Worm (Caenorhabditis elegans) whole organism, L3 larva: Measurements from ENCODE around the gene pdha-1.
A peak's percentile ranks its signal among the peaks of the same experiment; 100 is the strongest.

ENCODE experiments used
- R02D3.7 ChIP-seq: fragments of 150-350 bp; optimal IDR thresholded peaks from 2 replicates; lab custom pipeline; 2014; ENCODE audit warnings: missing biosample characterization, missing genetic modification characterization
- ZK546.5 ChIP-seq: sonication (generic microtip); optimal IDR thresholded peaks from 2 replicates; lab custom pipeline; 2017; ENCODE audit warnings: missing biosample characterization, missing genetic modification characterization
- aly-2 ChIP-seq: fragments of 150-350 bp; optimal IDR thresholded peaks from 2 replicates; lab custom pipeline; 2014; ENCODE audit warnings: missing biosample characterization, missing genetic modification characterization
- ama-1 ChIP-seq: fragments of 150-350 bp; optimal IDR thresholded peaks from 2 replicates; lab custom pipeline; 2018
- ceh-16 ChIP-seq: sonication (generic microtip); optimal IDR thresholded peaks from 2 replicates; lab custom pipeline; 2017; ENCODE audit warnings: missing biosample characterization, missing genetic modification characterization
- ceh-28 ChIP-seq: fragments of 150-350 bp; optimal IDR thresholded peaks from 2 replicates; lab custom pipeline; 2014; ENCODE audit warnings: missing biosample characterization, missing genetic modification reagents, missing genetic modification characterization
- ceh-82 ChIP-seq: fragments of 150-350 bp; optimal IDR thresholded peaks from 2 replicates; lab custom pipeline; 2014; ENCODE audit warnings: missing biosample characterization, missing genetic modification characterization
- ceh-9 ChIP-seq: sonication (generic microtip); optimal IDR thresholded peaks from 2 replicates; lab custom pipeline; 2018; ENCODE audit warnings: missing biosample characterization, missing genetic modification characterization
- egl-5 ChIP-seq: fragments of 150-350 bp; optimal IDR thresholded peaks from 2 replicates; lab custom pipeline; 2017; ENCODE audit warnings: missing biosample characterization, missing genetic modification reagents, missing genetic modification characterization, inconsistent platforms
- elt-1 ChIP-seq: fragments of 150-350 bp; optimal IDR thresholded peaks from 2 replicates; lab custom pipeline; 2014; ENCODE audit warnings: missing biosample characterization, missing genetic modification characterization
- elt-2 ChIP-seq: sonication (generic microtip); optimal IDR thresholded peaks from 2 replicates; lab custom pipeline; 2016; ENCODE audit warnings: missing genetic modification reagents, mild to moderate bottlenecking, missing genetic modification characterization, missing compliant biosample characterization
- elt-3 ChIP-seq, 3 experiments: fragments of 150-350 bp in 1 of 3; sonication (generic microtip) in 2 of 3; optimal IDR thresholded peaks; 2 replicates in 2 of 3; 4 replicates in 1 of 3; lab custom pipeline; 2014 to 2017; ENCODE audit warnings: missing biosample characterization in 3 of 3, missing genetic modification characterization in 3 of 3
- eor-1 ChIP-seq, 2 experiments: fragments of 150-350 bp; optimal IDR thresholded peaks; 2 replicates each; lab custom pipeline; 2014 to 2018; ENCODE audit warnings: missing biosample characterization in 2 of 2, missing genetic modification characterization in 2 of 2
- fkh-10 ChIP-seq: sonication (generic microtip); optimal IDR thresholded peaks from 2 replicates; lab custom pipeline; 2017; ENCODE audit warnings: missing biosample characterization, missing genetic modification reagents, missing genetic modification characterization
- fkh-2 ChIP-seq: fragments of 150-350 bp; optimal IDR thresholded peaks from 2 replicates; lab custom pipeline; 2014; ENCODE audit warnings: missing biosample characterization, missing genetic modification reagents, missing genetic modification characterization
- fos-1 ChIP-seq: fragments of 150-350 bp; optimal IDR thresholded peaks from 2 replicates; lab custom pipeline; 2014; ENCODE audit warnings: missing biosample characterization, missing genetic modification characterization
- hmg-11 ChIP-seq: sonication (generic microtip); optimal IDR thresholded peaks from 2 replicates; lab custom pipeline; 2016; ENCODE audit warnings: missing genetic modification characterization, missing compliant biosample characterization
- jun-1 ChIP-seq: fragments of 150-350 bp; optimal IDR thresholded peaks from 2 replicates; lab custom pipeline; 2014; ENCODE audit warnings: missing biosample characterization, missing genetic modification reagents, missing genetic modification characterization
- lin-15B ChIP-seq: fragments of 150-350 bp; optimal IDR thresholded peaks from 2 replicates; lab custom pipeline; 2014; ENCODE audit warnings: missing biosample characterization, missing genetic modification characterization
- lin-39 ChIP-seq: fragments of 150-350 bp; optimal IDR thresholded peaks from 2 replicates; lab custom pipeline; 2018; ENCODE audit warnings: missing biosample characterization, missing genetic modification reagents, missing genetic modification characterization
- lsy-12 ChIP-seq: sonication (generic microtip); optimal IDR thresholded peaks from 2 replicates; lab custom pipeline; 2016; ENCODE audit warnings: mild to moderate bottlenecking, missing genetic modification characterization, missing compliant biosample characterization
- mdl-1 ChIP-seq: fragments of 150-350 bp; optimal IDR thresholded peaks from 2 replicates; lab custom pipeline; 2014; ENCODE audit warnings: missing biosample characterization, missing genetic modification characterization
- mml-1 ChIP-seq: fragments of 150-350 bp; sonication (generic microtip); optimal IDR thresholded peaks from 3 replicates; lab custom pipeline; 2014; ENCODE audit warnings: missing biosample characterization, missing genetic modification characterization
- nfya-1 ChIP-seq: sonication (generic microtip); optimal IDR thresholded peaks from 2 replicates; lab custom pipeline; 2017; ENCODE audit warnings: missing genetic modification characterization, mild to moderate bottlenecking, missing compliant biosample characterization, antibody characterized with exemption, moderate library complexity; ENCODE audit not compliant: insufficient read depth
- nhr-11 ChIP-seq: fragments of 150-350 bp; optimal IDR thresholded peaks from 2 replicates; lab custom pipeline; 2014; ENCODE audit warnings: missing biosample characterization, missing genetic modification characterization
- nhr-12 ChIP-seq: fragments of 150-350 bp; optimal IDR thresholded peaks from 2 replicates; lab custom pipeline; 2014; ENCODE audit warnings: missing biosample characterization, missing genetic modification characterization
- nhr-23 ChIP-seq: fragments of 150-350 bp; optimal IDR thresholded peaks from 2 replicates; lab custom pipeline; 2014; ENCODE audit warnings: missing biosample characterization, missing genetic modification reagents, missing genetic modification characterization
- nhr-237 ChIP-seq: fragments of 150-350 bp; optimal IDR thresholded peaks from 2 replicates; lab custom pipeline; 2014; ENCODE audit warnings: missing biosample characterization, missing genetic modification characterization
- nhr-25 ChIP-seq: sonication (generic microtip); optimal IDR thresholded peaks from 2 replicates; lab custom pipeline; 2017; ENCODE audit warnings: missing biosample characterization, missing genetic modification characterization
- nhr-28 ChIP-seq: fragments of 150-350 bp; optimal IDR thresholded peaks from 2 replicates; lab custom pipeline; 2014; ENCODE audit warnings: missing biosample characterization, missing genetic modification characterization
- nhr-43 ChIP-seq: sonication (generic microtip); optimal IDR thresholded peaks from 2 replicates; lab custom pipeline; 2016; ENCODE audit warnings: mild to moderate bottlenecking, missing genetic modification characterization, missing compliant biosample characterization; ENCODE audit not compliant: poor library complexity, severe bottlenecking
- nhr-67 ChIP-seq: fragments of 150-350 bp; optimal IDR thresholded peaks from 2 replicates; lab custom pipeline; 2014; ENCODE audit warnings: missing biosample characterization, missing genetic modification characterization
- nhr-76 ChIP-seq: fragments of 150-350 bp; sonication (generic microtip); optimal IDR thresholded peaks from 5 replicates; lab custom pipeline; 2014; ENCODE audit warnings: missing biosample characterization, missing genetic modification characterization
- nhr-77 ChIP-seq: fragments of 150-350 bp; optimal IDR thresholded peaks from 2 replicates; lab custom pipeline; 2014; ENCODE audit warnings: missing biosample characterization, missing genetic modification characterization
- pha-4 ChIP-seq: fragments of 150-350 bp; optimal IDR thresholded peaks from 2 replicates; lab custom pipeline; 2014; ENCODE audit warnings: missing biosample characterization, missing genetic modification reagents, missing genetic modification characterization
- pqm-1 ChIP-seq: fragments of 150-350 bp; optimal IDR thresholded peaks from 2 replicates; lab custom pipeline; 2017; ENCODE audit warnings: missing biosample characterization, missing genetic modification characterization, inconsistent platforms
- sea-2 ChIP-seq: fragments of 150-350 bp; sonication (generic microtip); optimal IDR thresholded peaks from 4 replicates; lab custom pipeline; 2014; ENCODE audit warnings: missing biosample characterization, missing genetic modification reagents, missing genetic modification characterization
- skn-1 ChIP-seq: fragments of 150-350 bp; optimal IDR thresholded peaks from 2 replicates; lab custom pipeline; 2014; ENCODE audit warnings: missing biosample characterization, missing genetic modification characterization
- snpc-4 ChIP-seq: fragments of 150-350 bp; optimal IDR thresholded peaks from 2 replicates; lab custom pipeline; 2014; ENCODE audit warnings: missing biosample characterization, missing genetic modification characterization
- tbx-2 ChIP-seq: sonication (generic microtip); optimal IDR thresholded peaks from 2 replicates; lab custom pipeline; 2016; ENCODE audit warnings: mild to moderate bottlenecking, missing genetic modification characterization, missing compliant biosample characterization
- unc-39 ChIP-seq: sonication (generic microtip); optimal IDR thresholded peaks from 4 replicates; lab custom pipeline; 2017; ENCODE audit warnings: missing biosample characterization, missing genetic modification characterization
- zag-1 ChIP-seq: fragments of 150-350 bp; optimal IDR thresholded peaks from 2 replicates; lab custom pipeline; 2014; ENCODE audit warnings: missing biosample characterization, missing genetic modification characterization
- ztf-11 ChIP-seq: fragments of 150-350 bp; optimal IDR thresholded peaks from 2 replicates; lab custom pipeline; 2014; ENCODE audit warnings: missing biosample characterization, missing genetic modification characterization
- ztf-4 ChIP-seq: fragments of 150-350 bp; optimal IDR thresholded peaks from 2 replicates; lab custom pipeline; 2014; ENCODE audit warnings: missing biosample characterization, missing genetic modification characterization

pdha-1 gene

ce11 chrII:8057911-8058310, 8.2 kb upstream of the pdha-1 start:
- TF ChIP-seq tbx-2 (tag; lab: Kevin White, UChicago), result no peak
- TF ChIP-seq elt-1 (tag; lab: Kevin White, UChicago), result no peak
- no peak for TF ChIP-seq skn-1
- no peak for TF ChIP-seq nhr-43
- no peak for TF ChIP-seq elt-3 (tag; optimal IDR thresholded peaks at IDR 0.05; lab: Kevin White, UChicago)
- no peak for TF ChIP-seq elt-2

DNA sequence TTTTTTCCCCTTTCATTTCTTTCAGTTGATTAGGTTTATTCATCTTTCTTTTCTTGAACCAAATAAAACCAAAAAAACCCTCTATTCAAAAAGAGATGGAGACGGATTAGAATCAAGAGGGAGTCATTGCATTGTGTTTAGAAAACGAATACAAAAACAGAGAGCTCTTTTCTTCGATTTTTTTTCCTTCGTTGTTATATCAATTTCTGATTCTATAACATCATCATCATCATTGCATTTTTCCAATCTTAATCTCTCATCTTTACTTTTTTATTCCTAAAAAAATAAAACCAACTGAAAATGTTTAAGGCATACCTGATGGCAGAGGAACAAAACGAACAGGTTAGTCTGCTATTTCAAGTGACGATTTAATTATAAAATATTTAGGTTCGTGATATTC, 7.3 kb upstream of the pdha-1 start, which contains the start of gene T05H10.8:
Gene T05H10.8 (plus strand): TSS at position 301 of the 400 bp plus-strand sequence.
- TF ChIP-seq ZK546.5 (no peak), nhr-28 (tag; lab: Kevin White, UChicago) (no peak), mdl-1 (no peak), nhr-23 (tag; lab: Kevin White, UChicago) (no peak), lin-39 (tag; lab: Kevin White, UChicago) (no peak), zag-1 (tag; lab: Kevin White, UChicago) (no peak), nhr-11 (no peak), elt-1 (tag; lab: Kevin White, UChicago) (no peak), ceh-82 (tag; lab: Kevin White, UChicago) (no peak), aly-2 (tag; lab: Kevin White, UChicago) (no peak), nhr-76 (tag; lab: Kevin White, UChicago) (no peak), nhr-12 (tag; lab: Kevin White, UChicago) (no peak), nhr-237 (no peak), jun-1 (tag; lab: Kevin White, UChicago) (no peak), nfya-1 (tag; lab: Kevin White, UChicago) (no peak), ama-1 (lab: Kevin White, UChicago) (no peak), fkh-2 (tag; lab: Kevin White, UChicago) (no peak), sea-2 (no peak)

DNA sequence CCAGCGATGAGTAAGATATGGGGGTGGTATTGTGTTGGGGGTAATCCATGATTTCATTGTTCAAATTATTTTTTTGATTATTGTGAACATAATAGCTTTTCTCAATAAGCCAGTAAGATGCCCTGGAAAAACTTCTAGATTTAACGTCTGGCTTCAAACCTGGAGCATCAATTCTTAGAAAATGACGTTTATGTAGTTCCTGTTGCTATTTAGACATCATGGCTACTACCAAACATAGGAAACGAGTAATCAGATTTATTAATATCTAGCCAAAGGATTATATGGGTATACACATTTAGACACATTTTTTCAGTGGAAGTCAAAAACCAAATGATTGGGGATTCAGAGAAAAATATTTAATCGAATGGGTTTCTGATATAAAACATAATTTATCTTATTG, 6.6 kb upstream of the pdha-1 start:
- TF ChIP-seq nfya-1 (tag; lab: Kevin White, UChicago) (no peak), pqm-1 (no peak), nhr-11 (peak; percentile 81)

DNA sequence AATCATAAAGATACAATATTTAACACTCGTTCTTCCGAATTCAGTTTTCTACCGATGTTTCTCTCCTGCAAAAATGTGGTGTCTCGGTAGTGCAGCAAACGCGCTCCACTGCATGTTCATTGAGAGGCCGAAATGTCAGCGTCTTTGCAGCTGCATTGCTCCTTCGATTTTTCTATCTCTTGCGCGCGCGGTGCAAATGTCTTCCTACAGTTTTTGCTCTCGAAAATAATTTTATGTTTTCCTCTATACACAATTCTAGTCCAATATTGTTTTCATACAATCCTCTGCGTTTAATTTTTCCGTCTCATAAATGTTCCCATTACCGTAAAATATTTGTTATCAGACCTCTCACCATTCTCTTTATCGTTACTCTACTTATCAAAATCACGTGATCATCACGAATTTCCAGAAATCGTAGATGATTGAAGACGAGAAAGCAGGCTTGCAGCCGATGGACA, 3.7 kb upstream of the pdha-1 start, which contains the start of gene ufd-2:
Gene ufd-2 (plus strand): TSS at position 408 of the 458 bp plus-strand sequence.
- TF ChIP-seq elt-3 (tag; optimal IDR thresholded peaks at IDR 0.05; lab: Kevin White, UChicago) (no peak), ZK546.5 (no peak), sea-2 (no peak), elt-1 (tag; lab: Kevin White, UChicago) (no peak), nhr-23 (tag; lab: Kevin White, UChicago) (no peak), fkh-2 (tag; lab: Kevin White, UChicago) (no peak), zag-1 (tag; lab: Kevin White, UChicago) (no peak), hmg-11 (tag; lab: Kevin White, UChicago) (peak; percentile 22), unc-39 (tag; lab: Kevin White, UChicago) (no peak), pha-4 (tag; lab: Kevin White, UChicago) (peak; percentile 82), nhr-76 (tag; lab: Kevin White, UChicago) (no peak), nhr-11 (no peak), nhr-237 (no peak), nhr-28 (tag; lab: Kevin White, UChicago) (no peak), lin-15B (peak; percentile 96), ceh-28 (tag; lab: Kevin White, UChicago) (no peak), tbx-2 (tag; lab: Kevin White, UChicago) (no peak), ceh-82 (tag; lab: Kevin White, UChicago) (no peak), ama-1 (lab: Kevin White, UChicago) (no peak), elt-2 (peak; percentile 81), eor-1 (tag; optimal IDR thresholded peaks at IDR 0.05; lab: Kevin White, UChicago) (no peak), lin-39 (tag; lab: Kevin White, UChicago) (peak; percentile 83), lsy-12 (tag; lab: Kevin White, UChicago) (peak; percentile 23), ztf-11 (tag; lab: Kevin White, UChicago) (no peak), jun-1 (tag; lab: Kevin White, UChicago) (peak; percentile 32), skn-1 (peak; percentile 77), R02D3.7 (tag; lab: Kevin White, UChicago) (peak; percentile 42), fkh-10 (GFP tag; lab: Kevin White, UChicago) (no peak), egl-5 (tag; lab: Kevin White, UChicago) (peak; percentile 9), nhr-67 (tag; lab: Kevin White, UChicago) (no peak), snpc-4 (tag; lab: Kevin White, UChicago) (peak; percentile 68), nhr-25 (tag; lab: Kevin White, UChicago) (peak; percentile 80), nhr-43 (peak; percentile 36), mdl-1 (no peak), nfya-1 (tag; lab: Kevin White, UChicago) (peak; percentile 75), pqm-1 (peak; percentile 39), mml-1 (no peak), nhr-77 (tag; lab: Kevin White, UChicago) (no peak), ztf-4 (tag; lab: Kevin White, UChicago) (no peak), ceh-16 (no peak), fos-1 (tag; lab: Kevin White, UChicago) (no peak), ceh-9 (tag; lab: Kevin White, UChicago) (no peak), aly-2 (tag; lab: Kevin White, UChicago) (no peak)
